Fruit fly (Drosophila melanogaster): ENCODE results near the gene CG17197.

Gene CG17197

DNA sequence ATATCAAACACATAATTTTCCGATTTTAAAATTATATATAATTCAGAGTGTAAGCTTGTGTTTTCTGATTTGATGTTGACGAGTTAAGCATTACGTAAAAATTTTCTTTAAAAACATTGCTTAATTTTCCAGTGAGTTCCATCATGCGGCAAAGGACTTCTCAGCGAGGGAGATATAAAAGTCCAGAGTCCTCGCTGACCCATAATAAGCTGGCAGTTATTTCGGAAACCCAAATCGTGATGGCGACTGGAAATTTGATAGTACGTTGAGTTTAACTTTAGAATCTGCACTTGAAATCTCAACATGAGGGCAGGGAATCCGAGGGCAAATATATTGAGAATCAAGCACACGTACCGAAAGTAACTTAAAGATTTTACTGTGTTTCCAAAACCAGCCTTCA, at the start of gene CG17197, which contains the start of gene CG17198:
Gene CG17197, minus strand, starts transcription at position 101 of the 400 bp plus-strand sequence.
Gene CG17198, minus strand, starts transcription at position 101 of the 400 bp plus-strand sequence.
- TF ChIP-seq ttk (optimal IDR thresholded peaks at IDR 0.05) = no peak
- TF ChIP-seq h (optimal IDR thresholded peaks at IDR 0.05) = no peak
- no peak for TF ChIP-seq insv (optimal IDR thresholded peaks at IDR 0.05)
- no peak for TF ChIP-seq psq (optimal IDR thresholded peaks at IDR 0.05)
- TF ChIP-seq Myc (optimal IDR thresholded peaks at IDR 0.05) = no peak
- no peak for TF ChIP-seq Sin3A (optimal IDR thresholded peaks at IDR 0.05)

DNA sequence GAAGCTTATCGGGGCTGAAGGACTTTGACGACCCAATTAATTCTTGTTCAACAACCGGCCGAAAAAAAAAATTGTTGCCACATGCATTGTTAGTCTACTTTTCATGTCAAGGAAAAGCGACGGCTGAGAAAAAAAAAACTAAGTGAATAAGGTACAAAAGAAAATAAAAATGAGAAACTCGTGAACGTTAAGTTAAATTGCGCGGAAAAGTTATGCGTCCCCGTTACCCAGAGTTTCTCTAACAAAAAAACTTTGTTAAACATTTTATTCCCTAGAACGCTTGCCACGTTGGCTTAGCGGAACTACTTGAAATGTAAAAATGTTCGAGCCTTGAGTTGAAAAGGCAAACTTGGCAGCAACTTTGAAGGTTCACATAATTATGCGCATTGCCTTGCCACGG, 40.0 kb upstream of the CG17197 start, which contains the start of gene CG14354:
Gene CG14354, plus strand, starts transcription at position 301 of the 400 bp plus-strand sequence.
- no peak for TF ChIP-seq Sin3A (optimal IDR thresholded peaks at IDR 0.05)

dm6 chr3R:25811611-25812010, 36.4 kb upstream of the CG17197 start, which contains the start of the genes Acam and CG17770:
TSS of gene Acam (plus strand) at chr3R:25811911.
TSS of gene CG17770 (plus strand) at chr3R:25811911.
- no peak for TF ChIP-seq psq (optimal IDR thresholded peaks at IDR 0.05)
- no peak for TF ChIP-seq h (optimal IDR thresholded peaks at IDR 0.05)
- no peak for TF ChIP-seq ttk (optimal IDR thresholded peaks at IDR 0.05)
- no peak for TF ChIP-seq Sin3A (optimal IDR thresholded peaks at IDR 0.05)
- no peak for TF ChIP-seq Myc (optimal IDR thresholded peaks at IDR 0.05)
- no peak for TF ChIP-seq insv (optimal IDR thresholded peaks at IDR 0.05)

DNA sequence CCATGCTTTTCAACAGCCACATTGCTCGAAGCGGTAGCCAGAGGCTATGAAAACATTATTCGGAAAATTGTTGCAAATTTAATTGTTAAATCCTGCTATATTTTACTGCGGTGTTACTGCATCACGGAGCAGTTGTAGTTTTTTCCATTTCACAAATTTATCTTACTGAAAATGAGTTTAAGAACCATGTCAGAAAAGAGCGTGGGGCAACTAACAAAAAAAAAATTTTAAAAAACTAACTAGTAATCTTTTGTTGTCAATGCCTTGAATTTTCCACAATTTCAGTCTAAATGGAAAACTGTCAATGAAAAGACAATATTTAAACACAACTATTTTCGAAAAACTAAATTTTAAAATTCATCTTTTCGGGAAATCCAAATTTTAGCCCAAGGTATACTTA, 35.6 kb upstream of the CG17197 start, which contains the start of gene CG5024:
Gene CG5024, plus strand, starts transcription at position 301 of the 400 bp plus-strand sequence.
- no peak for TF ChIP-seq Sin3A (optimal IDR thresholded peaks at IDR 0.05)
- no peak for TF ChIP-seq ttk (optimal IDR thresholded peaks at IDR 0.05)
- TF ChIP-seq insv (optimal IDR thresholded peaks at IDR 0.05) = no peak
- TF ChIP-seq psq (optimal IDR thresholded peaks at IDR 0.05) = no peak
- TF ChIP-seq Myc (optimal IDR thresholded peaks at IDR 0.05) = no peak
- TF ChIP-seq h (optimal IDR thresholded peaks at IDR 0.05) = no peak

DNA sequence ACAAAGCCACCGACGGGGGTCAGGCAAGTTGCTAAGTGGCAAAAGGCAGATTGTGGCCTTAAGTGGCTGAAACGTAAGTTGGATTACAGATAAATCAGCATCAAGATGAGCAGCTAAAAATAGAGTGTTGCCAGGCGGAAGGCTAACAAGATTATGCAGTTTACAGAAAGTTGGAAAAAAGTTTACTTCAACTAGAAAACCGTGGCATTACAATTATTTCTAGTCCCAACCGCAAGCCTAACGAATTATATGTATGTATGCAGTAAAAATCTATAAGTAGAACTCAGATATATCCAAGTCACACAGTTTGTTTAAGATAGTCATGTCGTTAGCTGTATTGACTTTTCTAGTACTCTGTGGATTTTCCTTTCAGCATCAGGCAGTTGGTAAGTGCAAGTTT, 31.0 kb upstream of the CG17197 start, which contains the start of gene BG642167:
Gene BG642167, plus strand, starts transcription at position 301 of the 400 bp plus-strand sequence.
- TF ChIP-seq Myc (optimal IDR thresholded peaks at IDR 0.05) (no peak), psq (optimal IDR thresholded peaks at IDR 0.05) (no peak), ttk (optimal IDR thresholded peaks at IDR 0.05) (no peak), Sin3A (optimal IDR thresholded peaks at IDR 0.05) (no peak)

- TF ChIP-seq ttk (optimal IDR thresholded peaks at IDR 0.05) (no peak), Sin3A (optimal IDR thresholded peaks at IDR 0.05) (no peak), Myc (optimal IDR thresholded peaks at IDR 0.05) (no peak), psq (optimal IDR thresholded peaks at IDR 0.05) (no peak), h (optimal IDR thresholded peaks at IDR 0.05) (no peak), insv (optimal IDR thresholded peaks at IDR 0.05) (no peak)
These were observed 16.6 kb upstream of the CG17197 start for dm6 chr3R:25791807-25792206.

DNA sequence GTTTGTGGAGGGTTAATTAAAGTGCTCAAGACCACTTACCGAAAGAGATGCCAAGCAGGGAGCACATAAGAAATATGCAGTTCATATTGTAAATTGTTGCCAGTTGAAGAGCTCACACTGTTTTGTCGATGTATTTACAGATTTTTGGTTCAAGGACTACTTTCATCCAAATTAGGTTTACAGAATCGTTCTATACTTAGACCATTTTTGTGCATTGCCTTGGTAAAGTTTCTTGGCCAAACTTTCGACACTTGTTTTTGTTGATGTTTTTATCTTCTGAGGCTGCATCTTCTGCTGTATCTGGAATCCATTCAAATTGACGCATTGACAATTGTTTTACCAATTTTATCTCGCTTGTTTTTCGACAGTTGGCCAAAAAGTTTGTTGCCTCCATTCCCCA, 15.2 kb upstream of the CG17197 start, which contains the start of gene CG31093:
Gene CG31093, minus strand, starts transcription at position 101 of the 400 bp plus-strand sequence.
- TF ChIP-seq psq (optimal IDR thresholded peaks at IDR 0.05) (no peak), Sin3A (optimal IDR thresholded peaks at IDR 0.05) (no peak), ttk (optimal IDR thresholded peaks at IDR 0.05) (no peak), h (optimal IDR thresholded peaks at IDR 0.05) (no peak), insv (optimal IDR thresholded peaks at IDR 0.05) (no peak), Myc (optimal IDR thresholded peaks at IDR 0.05) (no peak)

DNA sequence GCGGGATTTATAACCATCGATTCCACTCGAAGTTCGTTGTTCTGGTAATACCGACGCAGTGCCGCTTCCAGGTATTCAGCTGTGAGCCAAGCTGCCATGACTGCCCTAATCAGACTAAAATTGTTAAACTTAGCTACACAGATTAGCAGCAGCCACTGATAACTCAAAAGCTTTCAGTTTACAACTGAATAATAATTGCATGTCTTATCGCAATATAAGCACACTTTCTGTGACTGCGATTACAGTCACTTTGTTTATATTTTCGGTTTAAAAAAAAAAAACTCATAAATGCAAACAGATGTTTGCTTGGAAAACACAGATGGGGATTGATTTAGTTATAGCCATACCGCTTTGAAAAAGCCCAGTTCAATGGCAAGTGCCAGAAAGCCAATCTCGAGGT, 14.2 kb upstream of the CG17197 start, which contains the start of gene CG31380:
Gene CG31380, minus strand, starts transcription at position 101 of the 400 bp plus-strand sequence.
- TF ChIP-seq ttk (optimal IDR thresholded peaks at IDR 0.05) = no peak
- no peak for TF ChIP-seq h (optimal IDR thresholded peaks at IDR 0.05)

dm6 chr3R:25787198-25787597, 12.0 kb upstream of the CG17197 start, which contains the start of gene CG4960:
TSS of gene CG4960 (minus strand) at chr3R:25787298.
- TF ChIP-seq h (optimal IDR thresholded peaks at IDR 0.05) = no peak
- no peak for TF ChIP-seq Myc (optimal IDR thresholded peaks at IDR 0.05)
- TF ChIP-seq Sin3A (optimal IDR thresholded peaks at IDR 0.05) = no peak
- no peak for TF ChIP-seq psq (optimal IDR thresholded peaks at IDR 0.05)
- no peak for TF ChIP-seq ttk (optimal IDR thresholded peaks at IDR 0.05)
- no peak for TF ChIP-seq insv (optimal IDR thresholded peaks at IDR 0.05)

dm6 chr3R:25782855-25783424, 7.8 kb upstream of the CG17197 start:
- TF ChIP-seq ttk (optimal IDR thresholded peaks at IDR 0.05) (no peak), Sin3A (optimal IDR thresholded peaks at IDR 0.05) (no peak)

DNA sequence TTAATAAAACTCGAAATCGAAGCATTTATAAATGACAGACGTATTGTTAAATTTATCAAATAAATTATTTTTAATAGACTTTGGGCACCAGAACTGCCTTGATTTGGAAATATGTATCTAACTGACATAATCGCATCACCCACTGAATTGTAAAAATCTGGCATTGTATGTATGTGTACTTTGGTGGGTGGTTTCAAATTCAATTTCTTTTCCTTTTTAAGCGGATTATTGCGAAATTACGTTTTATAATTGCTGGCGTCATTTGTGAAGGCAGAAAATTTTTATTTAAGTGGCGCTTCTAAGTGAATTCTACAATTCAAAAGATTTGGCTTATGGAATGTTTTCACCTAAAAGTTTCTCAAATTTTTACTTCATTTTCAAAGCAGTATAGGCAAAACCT, 3.0 kb upstream of the CG17197 start, which contains the start of gene CG4956:
Gene CG4956, minus strand, starts transcription at position 101 of the 400 bp plus-strand sequence.
- TF ChIP-seq insv (optimal IDR thresholded peaks at IDR 0.05) (no peak), psq (optimal IDR thresholded peaks at IDR 0.05) (no peak), Myc (optimal IDR thresholded peaks at IDR 0.05) (no peak), ttk (optimal IDR thresholded peaks at IDR 0.05) (no peak), Sin3A (optimal IDR thresholded peaks at IDR 0.05) (no peak), h (optimal IDR thresholded peaks at IDR 0.05) (no peak)

DNA sequence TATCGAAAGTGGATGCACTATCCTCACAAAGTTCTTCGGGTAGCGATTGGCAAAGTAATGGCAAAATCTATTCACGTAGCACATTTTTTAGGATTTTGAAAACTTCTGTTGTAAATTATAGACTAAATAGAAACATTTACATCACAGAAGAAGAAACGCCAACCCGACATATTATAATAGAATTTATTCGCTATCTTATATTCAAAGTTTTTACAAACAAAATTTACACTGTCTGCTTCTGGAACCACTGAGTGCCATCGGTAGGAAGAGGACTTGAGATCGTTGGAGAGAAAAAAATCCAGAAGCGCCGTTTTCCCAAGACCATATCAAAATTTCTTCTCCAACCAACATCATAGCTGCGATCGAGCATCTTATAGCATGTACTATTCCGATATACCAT, 1.9 kb upstream of the CG17197 start, which contains the start of gene CG17195:
Gene CG17195, minus strand, starts transcription at position 101 of the 400 bp plus-strand sequence.
- TF ChIP-seq ttk (optimal IDR thresholded peaks at IDR 0.05) (no peak), insv (optimal IDR thresholded peaks at IDR 0.05) (no peak)

- TF ChIP-seq ttk (optimal IDR thresholded peaks at IDR 0.05) (no peak), Myc (optimal IDR thresholded peaks at IDR 0.05) (no peak), h (optimal IDR thresholded peaks at IDR 0.05) (no peak), psq (optimal IDR thresholded peaks at IDR 0.05) (no peak), insv (optimal IDR thresholded peaks at IDR 0.05) (no peak), Sin3A (optimal IDR thresholded peaks at IDR 0.05) (no peak)
These were observed 968 bp upstream of the CG17197 start, which contains the start of gene CG17196 for dm6 chr3R:25776137-25776536. TSS of gene CG17196 (minus strand) at chr3R:25776237.
